Worm (Caenorhabditis elegans): Measurements from ENCODE around the gene str-151.

Gene str-151

DNA sequence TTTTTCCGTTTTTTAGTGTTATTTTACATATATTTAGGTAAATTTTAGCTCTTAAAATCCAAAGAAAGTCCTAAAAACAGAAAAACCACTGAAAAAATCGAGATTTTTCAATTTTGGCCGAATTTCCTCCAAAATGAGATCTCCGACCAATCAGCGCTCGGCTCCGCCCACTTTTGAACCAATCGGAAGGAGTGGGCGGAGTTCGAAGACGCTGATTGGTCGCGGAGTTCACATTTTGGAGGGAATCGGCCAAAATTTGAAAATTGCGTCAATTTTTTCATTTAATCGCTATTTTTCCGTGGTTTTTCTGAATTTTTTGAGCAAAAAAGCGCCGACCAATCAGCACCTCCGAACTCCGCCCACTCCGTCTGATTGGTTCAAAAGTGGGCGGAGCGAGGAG is 35.3 kb upstream of the str-151 start:
- no peak for TF ChIP-seq elt-2 (tag; optimal IDR thresholded peaks at IDR 0.05)
- no peak for TF ChIP-seq unc-86 (tag; optimal IDR thresholded peaks at IDR 0.05)
- no peak for TF ChIP-seq grh-1 (GFP tag; IDR thresholded peaks at IDR 0.05)
- TF ChIP-seq pqm-1 (tag; optimal IDR thresholded peaks at IDR 0.05) = no peak
- no peak for TF ChIP-seq nhr-28 (tag; optimal IDR thresholded peaks at IDR 0.05)

DNA sequence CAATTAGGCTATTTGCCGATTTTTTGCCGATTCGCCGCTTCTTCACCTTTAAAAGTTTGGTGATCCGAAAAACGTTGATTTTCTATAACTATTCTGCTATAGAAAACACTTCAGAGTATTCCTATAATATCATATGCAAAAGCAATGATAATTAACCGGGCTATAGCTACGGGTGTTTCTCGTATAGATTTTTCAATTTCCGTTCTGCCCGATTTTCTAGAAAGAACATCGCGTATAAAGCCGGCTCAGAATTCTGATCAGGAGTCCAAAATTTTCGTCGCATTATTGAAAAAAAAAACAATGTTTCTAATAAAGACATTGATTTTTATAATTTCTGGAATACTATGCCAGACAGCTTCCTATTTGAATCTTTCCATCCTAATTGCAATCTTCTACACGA is 25.3 kb upstream of the str-151 start, which contains the start of gene srbc-65:
TSS of gene srbc-65 (plus strand) at position 301 of the 400 bp plus-strand sequence.
- TF ChIP-seq ceh-8 (GFP tag; optimal IDR thresholded peaks at IDR 0.05) (no peak), hlh-17 (GFP tag; optimal IDR thresholded peaks at IDR 0.05; ENCODE audit: borderline replicate concordance) (no peak), dpl-1 (GFP tag; optimal IDR thresholded peaks at IDR 0.05) (no peak), alr-1 (tag; optimal IDR thresholded peaks at IDR 0.05; ENCODE audit: borderline replicate concordance) (no peak), ceh-88 (GFP tag; IDR thresholded peaks at IDR 0.05) (no peak), pax-3 (tag; optimal IDR thresholded peaks at IDR 0.05) (no peak), ets-5 (GFP tag; IDR thresholded peaks at IDR 0.05) (no peak), ama-1 (optimal IDR thresholded peaks at IDR 0.05) (no peak), sox-4 (tag; optimal IDR thresholded peaks at IDR 0.05) (no peak), snpc-4 (tag; optimal IDR thresholded peaks at IDR 0.05) (no peak), nhr-237 (tag; optimal IDR thresholded peaks at IDR 0.05) (no peak), zag-1 (tag; optimal IDR thresholded peaks at IDR 0.05) (no peak), nhr-20 (tag; optimal IDR thresholded peaks at IDR 0.05) (no peak)

DNA sequence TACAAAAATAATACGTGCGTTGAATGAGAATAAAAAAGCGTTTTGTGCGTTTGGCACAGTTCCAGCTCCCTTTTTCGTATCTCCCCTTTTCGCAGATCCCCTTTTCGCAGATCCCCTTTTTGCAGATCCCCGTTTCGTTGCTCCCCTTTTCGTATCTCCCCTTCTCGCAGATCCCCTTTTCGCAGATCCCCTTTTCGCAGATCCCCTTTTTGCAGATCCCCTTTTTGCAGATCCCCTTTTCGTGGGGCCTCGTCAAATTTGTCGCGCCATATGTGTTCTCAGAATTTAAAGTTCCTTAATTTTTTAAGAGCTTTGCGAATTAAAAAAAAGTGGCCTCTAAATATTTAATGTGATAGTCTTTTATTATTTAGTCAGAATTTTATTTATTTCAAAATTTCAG is 23.1 kb upstream of the str-151 start, which contains the start of gene Y32B12B.4:
TSS of gene Y32B12B.4 (plus strand) at position 399 of the 400 bp plus-strand sequence.
- peak; percentile 3 for TF ChIP-seq tbx-2 (tag; optimal IDR thresholded peaks at IDR 0.05)
- peak in 1 of 2 experiments; percentile 26 for TF ChIP-seq ztf-11 (tag; optimal IDR thresholded peaks at IDR 0.05)
- no peak for TF ChIP-seq hlh-4 (tag; optimal IDR thresholded peaks at IDR 0.05)
- no peak for TF ChIP-seq lsy-2 (tag; optimal IDR thresholded peaks at IDR 0.05)
- TF ChIP-seq ceh-63 (GFP tag; optimal IDR thresholded peaks at IDR 0.05) = no peak
- no peak for TF ChIP-seq aha-1 (tag; optimal IDR thresholded peaks at IDR 0.05)
- TF ChIP-seq nhr-28 (tag; optimal IDR thresholded peaks at IDR 0.05) = no peak
- TF ChIP-seq rnt-1 (tag; optimal IDR thresholded peaks at IDR 0.05) = peak; percentile 49
- TF ChIP-seq C34B4.2 (tag; optimal IDR thresholded peaks at IDR 0.05) = no peak
- TF ChIP-seq skn-1 (tag; optimal IDR thresholded peaks at IDR 0.05) = no peak
- peak; percentile 24; the same call in 1 of the 2 replicates for TF ChIP-seq mab-9 (GFP tag; IDR thresholded peaks at IDR 0.05)
- no peak for TF ChIP-seq nhr-90 (tag; optimal IDR thresholded peaks at IDR 0.05; ENCODE audit: poor library complexity)
- TF ChIP-seq aly-2 (tag; optimal IDR thresholded peaks at IDR 0.05) = no peak
- no peak for TF ChIP-seq ceh-8 (GFP tag; optimal IDR thresholded peaks at IDR 0.05)
- no peak for TF ChIP-seq mep-1 (tag; optimal IDR thresholded peaks at IDR 0.05)
- TF ChIP-seq nhr-19 (GFP tag; conservative IDR thresholded peaks at IDR 0.05) = no peak
- TF ChIP-seq swsn-7 (tag; optimal IDR thresholded peaks at IDR 0.05) = no peak
- TF ChIP-seq fkh-4 (tag; optimal IDR thresholded peaks at IDR 0.05; ENCODE audit: borderline replicate concordance) = no peak
- TF ChIP-seq fkh-8 (tag; optimal IDR thresholded peaks at IDR 0.05) = no peak
- TF ChIP-seq unc-98 (GFP tag; IDR thresholded peaks at IDR 0.05) = peak; percentile 72
- no peak for TF ChIP-seq egl-13 (tag; optimal IDR thresholded peaks at IDR 0.05)

DNA sequence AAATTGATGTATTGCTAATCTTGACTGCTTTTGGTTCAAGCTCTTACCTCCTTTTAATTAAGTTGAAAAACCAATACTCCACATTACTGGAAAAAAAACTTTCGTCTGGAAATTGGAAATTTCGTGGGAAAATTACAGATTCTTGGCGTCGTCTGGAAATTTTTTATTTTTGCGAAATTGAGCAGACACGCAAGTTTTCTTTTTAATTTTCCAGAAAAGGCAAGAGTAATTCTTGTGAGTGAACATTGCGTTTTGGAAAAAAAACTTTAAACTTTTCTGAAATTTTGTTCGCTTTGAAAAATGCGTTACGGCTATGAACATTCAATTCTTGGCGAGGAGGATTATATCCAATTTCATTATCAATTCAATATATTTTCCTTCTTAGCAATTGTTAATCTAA is 10.4 kb upstream of the str-151 start, which contains the start of gene sru-45:
TSS of gene sru-45 (plus strand) at position 301 of the 400 bp plus-strand sequence.
- TF ChIP-seq zag-1 (tag; optimal IDR thresholded peaks at IDR 0.05) (no peak), mab-9 (GFP tag; IDR thresholded peaks at IDR 0.05) (no peak), nhr-71 (tag; optimal IDR thresholded peaks at IDR 0.05) (no peak), aha-1 (tag; optimal IDR thresholded peaks at IDR 0.05) (no peak), elt-2 (tag; optimal IDR thresholded peaks at IDR 0.05) (no peak), unc-98 (GFP tag; IDR thresholded peaks at IDR 0.05) (no peak), alr-1 (tag; optimal IDR thresholded peaks at IDR 0.05; ENCODE audit: borderline replicate concordance) (no peak), isw-1 (GFP tag; IDR thresholded peaks at IDR 0.05) (no peak), C16A3.4 (tag; optimal IDR thresholded peaks at IDR 0.05) (no peak), efl-1 (optimal IDR thresholded peaks at IDR 0.05) (no peak), efl-1 (GFP tag; optimal IDR thresholded peaks at IDR 0.05 in 1 of 2) (no peak), fkh-4 (tag; optimal IDR thresholded peaks at IDR 0.05; ENCODE audit: borderline replicate concordance) (no peak), ets-5 (GFP tag; IDR thresholded peaks at IDR 0.05) (no peak), nhr-76 (tag; optimal IDR thresholded peaks at IDR 0.05) (no peak)
